Worm (Caenorhabditis elegans) whole organism, late embryonic: ENCODE results near the gene dnj-13.

Experiments
- ama-1 ChIP-seq: fragments of 150-350 bp; optimal IDR thresholded peaks from 2 replicates; lab custom pipeline; 2014
- ceh-45 ChIP-seq: fragments of 200-800 bp; sonication (Bioruptor generic); IDR thresholded peaks from 2 replicates; pipeline ENCODE4 v1.3.6; 2022; ENCODE audit warnings: missing genetic modification reagents, missing genetic modification characterization, missing compliant biosample characterization
- che-1 ChIP-seq: sonication (generic microtip); optimal IDR thresholded peaks from 2 replicates; lab custom pipeline; 2016; ENCODE audit warnings: mild to moderate bottlenecking, missing genetic modification characterization, missing compliant biosample characterization
- dmd-4 ChIP-seq: sonication (generic microtip); optimal IDR thresholded peaks from 2 replicates; lab custom pipeline; 2016; ENCODE audit warnings: borderline replicate concordance, missing genetic modification characterization, missing compliant biosample characterization
- fkh-10 ChIP-seq: fragments of 150-350 bp; optimal IDR thresholded peaks from 2 replicates; lab custom pipeline; 2014; ENCODE audit warnings: missing biosample characterization, missing genetic modification reagents, missing genetic modification characterization
- mec-3 ChIP-seq: sonication (generic microtip); optimal IDR thresholded peaks from 2 replicates; lab custom pipeline; 2016; ENCODE audit warnings: borderline replicate concordance, missing genetic modification characterization, missing compliant biosample characterization
- nfya-1 ChIP-seq: sonication (generic microtip); optimal IDR thresholded peaks from 2 replicates; lab custom pipeline; 2017; ENCODE audit warnings: missing genetic modification characterization, mild to moderate bottlenecking, missing compliant biosample characterization, antibody characterized with exemption, moderate library complexity
- nhr-11 ChIP-seq: fragments of 150-350 bp; optimal IDR thresholded peaks from 2 replicates; lab custom pipeline; 2014; ENCODE audit warnings: missing biosample characterization, missing genetic modification characterization
- pag-3 ChIP-seq: sonication (generic microtip); optimal IDR thresholded peaks from 2 replicates; lab custom pipeline; 2016; ENCODE audit warnings: missing compliant biosample characterization, missing genetic modification characterization, borderline replicate concordance
- pha-2 ChIP-seq: sonication (generic microtip); optimal IDR thresholded peaks from 2 replicates; lab custom pipeline; 2017; ENCODE audit warnings: mild to moderate bottlenecking, missing genetic modification characterization, missing compliant biosample characterization
- pha-4 ChIP-seq: fragments of 150-350 bp; optimal IDR thresholded peaks from 2 replicates; lab custom pipeline; 2018; ENCODE audit warnings: missing biosample characterization, missing genetic modification reagents, missing genetic modification characterization
- sox-2 ChIP-seq: fragments of 200-800 bp; sonication (Bioruptor generic); IDR thresholded peaks from 2 replicates; pipeline ENCODE4 v1.3.6; 2022; ENCODE audit warnings: missing genetic modification reagents, missing genetic modification characterization, missing compliant biosample characterization
- tbx-2 ChIP-seq: sonication (generic microtip); optimal IDR thresholded peaks from 2 replicates; lab custom pipeline; 2016; ENCODE audit warnings: missing genetic modification characterization, missing compliant biosample characterization

DNA sequence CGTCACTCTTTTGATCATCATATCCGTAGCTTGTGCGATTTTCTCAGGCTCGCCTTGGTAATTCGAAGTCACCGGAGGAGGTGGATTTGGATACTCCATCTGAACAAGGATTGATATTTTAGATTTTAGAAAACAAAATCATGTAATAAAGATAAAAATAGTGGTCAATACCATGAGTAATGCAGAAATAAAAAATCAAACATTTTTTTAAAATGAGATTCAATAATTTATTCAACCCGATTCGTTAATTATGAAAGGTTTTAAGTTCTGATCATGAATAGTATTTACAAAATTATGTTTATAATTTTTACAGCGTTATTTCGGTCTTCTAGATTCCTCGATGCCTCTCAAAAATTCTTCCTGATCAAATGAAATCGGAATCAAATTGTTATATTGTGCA lies 11.8 kb upstream of the dnj-13 start, which contains the start of gene mdt-8:
- no peak for TF ChIP-seq mec-3 (tag; lab: Kevin White, UChicago)
- no peak for TF ChIP-seq nhr-11 (tag; lab: Kevin White, UChicago)
- no peak for TF ChIP-seq nfya-1 (tag; lab: Kevin White, UChicago)
- TF ChIP-seq ama-1 (lab: Kevin White, UChicago) = no peak
- TF ChIP-seq pag-3 (tag; lab: Kevin White, UChicago) = no peak
- no peak for TF ChIP-seq che-1 (tag; lab: Kevin White, UChicago)
- TF ChIP-seq tbx-2 (tag; lab: Kevin White, UChicago) = no peak
- no peak for TF ChIP-seq dmd-4 (tag; lab: Kevin White, UChicago)
- TF ChIP-seq pha-4 (tag; lab: Kevin White, UChicago) = no peak
- TF ChIP-seq fkh-10 (GFP tag; lab: Kevin White, UChicago) = no peak
- TF ChIP-seq ceh-45 (GFP tag; lab: Robert Waterston, UW) = no peak
- TF ChIP-seq pha-2 (tag; lab: Kevin White, UChicago) = no peak
- TF ChIP-seq sox-2 (GFP tag; lab: Robert Waterston, UW) = no peak
